Fruit fly (Drosophila melanogaster) whole organism, pupa: ENCODE measurements around the gene peb.

Source experiments
- CG10348 ChIP-seq: fragments of 200-800 bp; sonication (Bioruptor generic); IDR thresholded peaks from 2 replicates; pipeline ENCODE4 v1.3.6; 2022; ENCODE audit warnings: missing biosample characterization, missing genetic modification characterization
- CG12605 ChIP-seq: fragments of 200-800 bp; sonication (Bioruptor generic); IDR thresholded peaks from 2 replicates; pipeline ENCODE4 v1.3.6; 2022; ENCODE audit warnings: missing biosample characterization, missing genetic modification characterization
- CG13204 ChIP-seq: fragments of 200-800 bp; sonication (Bioruptor generic); optimal IDR thresholded peaks from 2 replicates; lab custom pipeline; 2018; ENCODE audit warnings: missing biosample characterization, mild to moderate bottlenecking, missing genetic modification characterization, moderate library complexity
- CG14655 ChIP-seq: fragments of 200-800 bp; sonication (Bioruptor generic); optimal IDR thresholded peaks from 3 replicates; lab custom pipeline; 2017; ENCODE audit warnings: mild to moderate bottlenecking, missing biosample characterization, missing genetic modification reagents, missing genetic modification characterization
- CG15710 ChIP-seq: fragments of 200-800 bp; sonication (Bioruptor generic); optimal IDR thresholded peaks from 2 replicates; lab custom pipeline; 2018; ENCODE audit warnings: missing biosample characterization, mild to moderate bottlenecking, missing genetic modification characterization, moderate library complexity
- CG17806 ChIP-seq: fragments of 200-800 bp; sonication (Bioruptor generic); optimal IDR thresholded peaks from 2 replicates; lab custom pipeline; 2018; ENCODE audit warnings: missing biosample characterization, mild to moderate bottlenecking, missing genetic modification characterization, moderate library complexity
- CG32121 ChIP-seq: fragments of 200-800 bp; sonication (Bioruptor generic); IDR thresholded peaks from 2 replicates; pipeline ENCODE4 v1.3.6; 2022; ENCODE audit warnings: missing biosample characterization, missing genetic modification characterization
- CG34367 ChIP-seq: fragments of 200-800 bp; sonication (Bioruptor generic); optimal IDR thresholded peaks from 2 replicates; lab custom pipeline; 2018; ENCODE audit warnings: missing biosample characterization, mild to moderate bottlenecking, missing genetic modification characterization
- CG4496 ChIP-seq: fragments of 200-800 bp; sonication (Bioruptor generic); IDR thresholded peaks from 3 replicates; pipeline ENCODE4 v1.3.6; 2022; ENCODE audit warnings: missing biosample characterization, missing genetic modification characterization
- CG8159 ChIP-seq: fragments of 200-800 bp; sonication (Bioruptor generic); optimal IDR thresholded peaks from 3 replicates; lab custom pipeline; 2018; ENCODE audit warnings: missing biosample characterization, mild to moderate bottlenecking, missing genetic modification characterization, moderate library complexity
- CG8301 ChIP-seq: fragments of 200-800 bp; sonication (Bioruptor generic); optimal IDR thresholded peaks from 2 replicates; lab custom pipeline; 2018; ENCODE audit warnings: missing biosample characterization, mild to moderate bottlenecking, missing genetic modification characterization
- CG9948 ChIP-seq: fragments of 200-800 bp; sonication (Bioruptor generic); optimal IDR thresholded peaks from 2 replicates; lab custom pipeline; 2018; ENCODE audit warnings: missing biosample characterization, mild to moderate bottlenecking, missing genetic modification characterization, moderate library complexity
- D1 ChIP-seq: fragments of 200-800 bp; sonication (Bioruptor generic); optimal IDR thresholded peaks from 2 replicates; lab custom pipeline; 2018; ENCODE audit warnings: missing biosample characterization, mild to moderate bottlenecking, missing genetic modification characterization, moderate library complexity
- EcR ChIP-seq: fragments of 200-800 bp; sonication (Bioruptor generic); optimal IDR thresholded peaks from 3 replicates; lab custom pipeline; 2019; ENCODE audit warnings: missing biosample characterization, missing genetic modification characterization, mild to moderate bottlenecking, moderate library complexity, missing genetic modification reagents
- Ets98B ChIP-seq: fragments of 200-800 bp; sonication (Bioruptor generic); IDR thresholded peaks from 2 replicates; pipeline ENCODE4 v1.3.6; 2022; ENCODE audit warnings: missing biosample characterization, missing genetic modification characterization
- Pif1A ChIP-seq: fragments of 200-800 bp; sonication (Bioruptor generic); optimal IDR thresholded peaks from 3 replicates; lab custom pipeline; 2016; ENCODE audit warnings: missing biosample characterization, missing genetic modification characterization
- Pif1B ChIP-seq: fragments of 200-800 bp; sonication (Bioruptor generic); optimal IDR thresholded peaks from 3 replicates; lab custom pipeline; 2016; ENCODE audit warnings: missing biosample characterization, missing genetic modification characterization
- Snoo ChIP-seq: fragments of 200-800 bp; sonication (Bioruptor generic); optimal IDR thresholded peaks from 3 replicates; lab custom pipeline; 2017; ENCODE audit warnings: missing biosample characterization, mild to moderate bottlenecking, missing genetic modification characterization, inconsistent platforms
- fd96Ca ChIP-seq: fragments of 200-800 bp; sonication (Bioruptor generic); IDR thresholded peaks from 3 replicates; pipeline ENCODE4 v1.3.6; 2022; ENCODE audit warnings: missing biosample characterization, missing genetic modification characterization
- gl ChIP-seq: fragments of 200-800 bp; sonication (Bioruptor generic); optimal IDR thresholded peaks from 2 replicates; lab custom pipeline; 2018; ENCODE audit warnings: missing biosample characterization, mild to moderate bottlenecking, missing genetic modification characterization
- rn ChIP-seq: fragments of 200-800 bp; sonication (Bioruptor generic); IDR thresholded peaks from 2 replicates; pipeline ENCODE4 v1.3.6; 2022; ENCODE audit warnings: missing biosample characterization, missing genetic modification characterization

Gene peb

DNA sequence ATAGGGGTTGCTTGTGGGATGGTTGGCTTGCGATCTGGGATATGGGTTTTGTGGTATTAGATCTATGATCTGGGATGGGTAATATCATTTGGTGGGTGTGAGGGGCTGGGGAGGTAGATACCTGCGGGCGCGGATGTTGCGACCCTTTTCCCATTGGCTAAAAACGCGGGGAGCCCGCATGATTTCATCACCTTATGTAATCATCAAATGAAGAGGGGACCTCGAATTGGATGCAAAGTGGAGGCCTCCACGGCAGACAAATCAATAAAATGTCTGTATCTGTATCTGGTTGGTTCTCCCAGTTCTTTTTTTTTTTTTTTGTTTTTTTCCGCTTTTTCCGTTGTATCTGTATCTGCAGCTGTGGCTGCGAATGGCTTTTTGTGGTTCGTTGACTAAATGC, 28.4 kb upstream of the peb start:
- TF ChIP-seq CG17806 = no peak
- TF ChIP-seq CG34367 (tag; lab: Kevin White, UChicago) = no peak
- TF ChIP-seq CG9948 (tag; lab: Kevin White, UChicago) = no peak

DNA sequence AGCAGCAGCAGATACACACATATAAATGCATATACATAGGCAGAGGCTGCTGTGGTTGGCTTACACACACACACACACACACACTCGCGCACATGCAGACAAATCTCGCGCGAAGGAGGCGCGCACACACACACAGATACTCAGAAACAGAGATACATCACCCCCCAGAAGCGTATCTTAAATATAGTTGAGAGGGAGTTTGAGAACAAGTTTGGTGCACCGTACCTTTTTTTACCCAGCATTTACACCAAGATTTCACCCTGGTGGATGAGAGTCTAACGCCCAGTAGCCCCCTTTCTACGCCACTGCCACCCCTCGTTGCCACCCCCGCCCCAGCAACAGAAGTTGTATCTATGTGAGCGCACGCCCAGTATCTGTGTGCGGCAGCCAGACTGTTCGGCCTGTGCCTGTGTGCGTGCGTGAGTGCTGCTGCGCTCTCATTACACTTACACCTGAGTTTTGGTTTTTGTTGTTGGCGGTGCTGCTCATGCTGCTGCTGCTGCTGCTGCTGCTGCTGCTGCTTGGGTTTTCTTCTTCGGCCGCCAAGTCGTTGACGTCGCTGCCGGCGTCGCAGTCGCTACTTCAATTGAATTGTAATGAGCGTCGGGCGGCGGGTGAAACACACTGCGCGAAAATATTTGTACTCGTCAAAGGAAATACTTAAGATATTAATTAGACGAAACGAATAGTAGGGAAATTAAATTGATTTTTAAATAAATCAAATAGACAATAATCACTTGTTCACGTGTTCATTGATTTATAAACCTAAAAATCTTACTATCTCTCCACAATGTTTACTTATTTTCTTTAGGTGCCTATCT, 27.2 kb upstream of the peb start:
- peak; percentile 44 for TF ChIP-seq Pif1B
- TF ChIP-seq CG13204 (GFP tag; lab: Kevin White, UChicago) = peak; percentile 77
- peak; percentile 97 for TF ChIP-seq rn (GFP tag; lab: Robert Waterston, UW)
- TF ChIP-seq D1 (tag; lab: Kevin White, UChicago) = no peak
- peak; percentile 88 for TF ChIP-seq CG8301 (tag; lab: Kevin White, UChicago)
- TF ChIP-seq CG15710 (tag; lab: Kevin White, UChicago) = peak; percentile 94
- peak; percentile 84 for TF ChIP-seq gl (tag; lab: Kevin White, UChicago)
- peak; percentile 94 for TF ChIP-seq CG32121
- peak; percentile 92 for TF ChIP-seq CG34367 (tag; lab: Kevin White, UChicago)
- TF ChIP-seq Snoo (tag; lab: Kevin White, UChicago) = peak; percentile 95
- TF ChIP-seq CG4496 = peak; percentile 98
- TF ChIP-seq CG14655 (GFP tag; lab: Kevin White, UChicago) = peak; percentile 92
- peak; percentile 86 for TF ChIP-seq CG17806
- peak; percentile 96 for TF ChIP-seq Ets98B (GFP tag; lab: Robert Waterston, UW)
- peak; percentile 86 for TF ChIP-seq CG10348
- peak; percentile 90 for TF ChIP-seq CG8159 (tag; lab: Kevin White, UChicago)
- peak; percentile 98 for TF ChIP-seq fd96Ca (GFP tag; lab: Robert Waterston, UW)
- TF ChIP-seq CG12605 = peak; percentile 92
- peak; percentile 84 for TF ChIP-seq CG9948 (tag; lab: Kevin White, UChicago)
- TF ChIP-seq Pif1A = peak; percentile 55
- peak; percentile 23 for TF ChIP-seq EcR (GFP tag; lab: Kevin White, UChicago)
- TF ChIP-seq, all 21 proteins: peak for 20

DNA sequence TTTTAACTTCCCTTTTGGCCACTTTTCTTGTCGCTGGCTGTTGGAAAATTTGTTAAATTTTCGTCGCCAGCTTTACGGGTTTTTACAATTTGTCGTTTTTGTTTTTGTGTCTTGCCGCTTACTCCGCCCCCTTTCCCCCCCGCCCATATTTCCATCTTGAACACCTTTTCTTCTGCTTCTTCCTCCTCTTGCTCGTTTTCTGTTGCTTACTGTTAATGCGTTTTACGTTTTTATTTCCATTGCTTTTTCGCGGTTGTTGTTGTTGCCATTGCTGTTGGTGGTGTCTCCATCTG, 26.6 kb upstream of the peb start:
- TF ChIP-seq EcR (GFP tag; lab: Kevin White, UChicago) = no peak
- no peak for TF ChIP-seq CG9948 (tag; lab: Kevin White, UChicago)
- TF ChIP-seq CG10348 = no peak
- TF ChIP-seq, all 21 proteins: peak for 0

DNA sequence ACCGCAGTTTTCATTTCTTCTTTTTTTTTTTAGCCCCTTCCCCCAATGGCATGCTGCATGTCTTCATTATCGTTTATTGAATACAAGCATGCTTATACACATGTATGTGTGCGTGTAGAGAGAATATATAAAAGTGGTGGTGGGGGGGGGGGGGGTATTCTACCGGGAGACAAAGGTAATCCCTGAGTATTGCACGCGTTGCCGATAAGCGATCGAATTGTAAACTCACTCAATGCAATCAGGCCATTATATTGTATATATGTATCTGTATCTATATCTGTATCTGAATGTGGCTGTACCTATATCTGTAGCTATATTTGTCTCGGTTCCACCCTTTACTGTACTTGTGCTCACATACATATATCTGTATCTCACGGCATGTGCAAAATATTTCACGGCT, 25.1 kb upstream of the peb start:
- TF ChIP-seq Ets98B (GFP tag; lab: Robert Waterston, UW) = no peak
- TF ChIP-seq Pif1B = no peak

DNA sequence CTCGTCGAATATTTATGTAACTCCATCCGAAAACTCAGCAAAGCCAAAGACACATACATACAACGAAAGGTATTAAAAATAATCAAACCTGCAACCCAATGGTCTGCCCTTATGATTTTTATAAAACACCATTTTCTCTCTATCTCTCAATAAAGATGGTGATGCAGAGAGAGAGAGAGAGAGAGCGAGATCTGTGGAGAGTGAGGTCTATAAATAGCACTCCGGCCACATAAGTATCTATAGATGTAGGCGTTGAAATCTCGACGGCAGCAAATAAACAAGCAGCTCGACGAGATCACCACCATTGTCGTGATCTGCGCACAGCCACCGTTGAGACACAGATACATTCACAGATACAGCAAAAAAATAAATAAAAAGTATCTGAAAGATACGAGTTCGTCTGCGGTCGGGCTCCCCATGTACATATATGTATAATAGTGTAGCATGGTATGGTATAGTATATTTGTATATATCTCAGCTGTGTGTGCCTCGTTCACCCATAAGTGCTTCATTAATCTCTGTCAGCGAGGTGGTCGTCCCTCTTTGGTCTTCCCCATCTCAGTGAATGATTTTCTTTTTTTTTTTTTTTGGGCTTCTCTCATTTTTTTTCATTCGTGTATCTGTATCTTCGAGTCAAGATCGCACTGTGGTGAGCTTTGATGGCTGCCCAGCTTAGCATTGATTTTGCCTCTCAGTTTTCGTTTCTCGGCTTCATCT, 20.7 kb upstream of the peb start:
- TF ChIP-seq CG4496 (no peak), CG15710 (tag; lab: Kevin White, UChicago) (peak; percentile 6), EcR (GFP tag; lab: Kevin White, UChicago) (peak; percentile 13), Ets98B (GFP tag; lab: Robert Waterston, UW) (no peak; the same call in 1 of the 2 replicates), CG14655 (GFP tag; lab: Kevin White, UChicago) (no peak), CG32121 (no peak), Pif1A (peak; percentile 39), gl (tag; lab: Kevin White, UChicago) (no peak), CG8301 (tag; lab: Kevin White, UChicago) (no peak), CG17806 (no peak), CG8159 (tag; lab: Kevin White, UChicago) (no peak), fd96Ca (GFP tag; lab: Robert Waterston, UW) (peak; percentile 33; the same call in 1 of the 3 replicates), CG13204 (GFP tag; lab: Kevin White, UChicago) (peak; percentile 12)
- TF ChIP-seq, all 21 proteins: peak for 5

DNA sequence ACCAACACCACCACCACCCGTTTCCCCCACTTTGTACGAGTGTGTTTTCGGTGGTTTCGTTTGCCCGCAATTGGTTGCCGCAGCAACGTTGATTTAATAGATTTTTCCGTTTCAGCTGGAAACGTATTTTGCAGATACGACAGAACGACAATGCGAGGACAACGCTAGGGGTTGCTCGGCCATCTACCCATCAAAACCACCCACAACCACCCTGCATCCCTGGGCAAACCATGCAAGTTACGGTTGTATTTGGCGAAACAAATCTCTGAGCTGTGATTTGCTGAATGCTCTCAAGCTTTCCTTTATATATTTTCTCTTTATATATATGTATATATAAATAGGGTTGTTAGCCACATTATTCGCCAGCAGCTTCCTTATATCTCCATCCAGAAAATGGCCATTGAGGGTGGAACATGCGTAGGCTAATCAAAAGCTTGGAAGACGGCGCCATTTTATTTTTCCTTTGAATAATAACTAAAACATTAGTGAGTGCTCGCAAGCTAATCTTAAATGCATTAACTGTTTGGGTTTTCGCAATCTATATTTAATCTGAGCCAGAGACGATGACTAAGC, 17.4 kb upstream of the peb start:
- TF ChIP-seq CG32121 = no peak
- no peak for TF ChIP-seq CG10348
- no peak for TF ChIP-seq Pif1A
- TF ChIP-seq CG14655 (GFP tag; lab: Kevin White, UChicago) = no peak
- TF ChIP-seq CG13204 (GFP tag; lab: Kevin White, UChicago) = no peak
- no peak for TF ChIP-seq fd96Ca (GFP tag; lab: Robert Waterston, UW)
- TF ChIP-seq CG34367 (tag; lab: Kevin White, UChicago) = no peak
- TF ChIP-seq gl (tag; lab: Kevin White, UChicago) = no peak
- no peak for TF ChIP-seq CG17806
- TF ChIP-seq Snoo (tag; lab: Kevin White, UChicago) = no peak
- no peak for TF ChIP-seq EcR (GFP tag; lab: Kevin White, UChicago)
- no peak for TF ChIP-seq CG8159 (tag; lab: Kevin White, UChicago)
- TF ChIP-seq CG15710 (tag; lab: Kevin White, UChicago) = no peak
- TF ChIP-seq CG8301 (tag; lab: Kevin White, UChicago) = no peak
- no peak for TF ChIP-seq Pif1B
- TF ChIP-seq CG4496 = no peak
- TF ChIP-seq D1 (tag; lab: Kevin White, UChicago) = no peak
- no peak for TF ChIP-seq Ets98B (GFP tag; lab: Robert Waterston, UW)
- TF ChIP-seq rn (GFP tag; lab: Robert Waterston, UW) = no peak
